Worm (Caenorhabditis elegans) whole organism, L1 larva: ENCODE results near the gene C17A2.3.

Source experiments
- ceh-82 ChIP-seq, 3 experiments: fragments of 150-350 bp in 1 of 3; sonication (generic microtip) in 2 of 3; optimal IDR thresholded peaks; 2 replicates each; lab custom pipeline; 2014 to 2017; ENCODE audit warnings: missing biosample characterization in 3 of 3, missing genetic modification characterization in 3 of 3
- dpl-1 ChIP-seq, 3 experiments: fragments of 150-350 bp in 2 of 3; sonication (generic microtip) in 1 of 3; optimal IDR thresholded peaks; 2 replicates each; lab custom pipeline; 2014 to 2017; ENCODE audit warnings: missing biosample characterization in 3 of 3, missing genetic modification characterization in 3 of 3, missing genetic modification reagents in 3 of 3
- fkh-10 ChIP-seq: sonication (generic microtip); optimal IDR thresholded peaks from 2 replicates; lab custom pipeline; 2017; ENCODE audit warnings: missing biosample characterization, missing genetic modification reagents, missing genetic modification characterization
- jun-1 ChIP-seq: fragments of 150-350 bp; optimal IDR thresholded peaks from 2 replicates; lab custom pipeline; 2014; ENCODE audit warnings: missing biosample characterization, missing genetic modification reagents, missing genetic modification characterization
- mep-1 ChIP-seq: fragments of 150-350 bp; optimal IDR thresholded peaks from 2 replicates; lab custom pipeline; 2014; ENCODE audit warnings: missing biosample characterization, missing genetic modification characterization
- sptf-1 ChIP-seq: fragments of 150-350 bp; optimal IDR thresholded peaks from 2 replicates; lab custom pipeline; 2014; ENCODE audit warnings: missing biosample characterization, missing genetic modification characterization
- unc-130 ChIP-seq: fragments of 150-350 bp; optimal IDR thresholded peaks from 2 replicates; lab custom pipeline; 2017; ENCODE audit warnings: missing biosample characterization, missing genetic modification characterization, inconsistent platforms
- ztf-11 ChIP-seq, 2 experiments: sonication (generic microtip); optimal IDR thresholded peaks; 2 replicates each; lab custom pipeline; 2016 to 2017; ENCODE audit warnings: missing genetic modification characterization in 2 of 2, missing biosample characterization in 1 of 2, missing compliant biosample characterization in 1 of 2

- TF ChIP-seq sptf-1 (tag; lab: Kevin White, UChicago) (no peak), jun-1 (tag; lab: Kevin White, UChicago) (no peak), mep-1 (no peak), fkh-10 (GFP tag; lab: Kevin White, UChicago) (no peak), ceh-82 (tag; optimal IDR thresholded peaks at IDR 0.05; lab: Kevin White, UChicago) (no peak), unc-130 (no peak), dpl-1 (GFP tag; optimal IDR thresholded peaks at IDR 0.05; lab: Kevin White, UChicago) (no peak), ztf-11 (tag; optimal IDR thresholded peaks at IDR 0.05; lab: Kevin White, UChicago) (no peak)
Observed at ce11 chrII:3852654-3853053, 9.2 kb downstream of the C17A2.3 start, which contains the start of gene nhr-257.
